Worm (Caenorhabditis elegans): ENCODE data around the gene T19C9.10.
"Not testable (repeated sequence)": the region's sequence is repeated elsewhere in the genome, so short reads cannot be mapped to it uniquely, and the experiment has no call there.

T19C9.10 gene

DNA sequence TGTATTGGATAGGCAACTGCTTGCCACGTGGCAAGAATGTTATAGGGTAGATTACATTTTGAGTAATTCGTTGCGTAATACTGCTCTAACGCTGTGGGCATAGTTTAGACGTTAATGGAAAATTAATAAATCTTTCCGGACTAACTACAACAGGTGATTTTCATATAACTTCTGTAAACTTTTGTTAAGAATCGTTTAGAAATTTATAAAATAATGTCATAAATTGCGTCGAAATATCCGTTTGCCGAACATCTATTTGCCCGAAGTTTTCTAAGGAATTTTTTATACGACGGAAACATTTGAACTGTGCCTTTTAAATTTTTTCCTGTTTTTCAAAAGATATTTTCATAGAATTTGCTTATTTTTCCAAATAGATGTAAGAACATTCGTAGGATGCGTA lies 10.3 kb upstream of the T19C9.10 start, which contains the start of gene srh-112:
TSS of gene srh-112 (minus strand) at position 101 of the 400 bp plus-strand sequence.
- TF ChIP-seq dao-5 (tag; optimal IDR thresholded peaks at IDR 0.05) (no peak), him-1 (tag; optimal IDR thresholded peaks at IDR 0.05) (no peak), W03F9.2 (tag; optimal IDR thresholded peaks at IDR 0.05) (no peak)

DNA sequence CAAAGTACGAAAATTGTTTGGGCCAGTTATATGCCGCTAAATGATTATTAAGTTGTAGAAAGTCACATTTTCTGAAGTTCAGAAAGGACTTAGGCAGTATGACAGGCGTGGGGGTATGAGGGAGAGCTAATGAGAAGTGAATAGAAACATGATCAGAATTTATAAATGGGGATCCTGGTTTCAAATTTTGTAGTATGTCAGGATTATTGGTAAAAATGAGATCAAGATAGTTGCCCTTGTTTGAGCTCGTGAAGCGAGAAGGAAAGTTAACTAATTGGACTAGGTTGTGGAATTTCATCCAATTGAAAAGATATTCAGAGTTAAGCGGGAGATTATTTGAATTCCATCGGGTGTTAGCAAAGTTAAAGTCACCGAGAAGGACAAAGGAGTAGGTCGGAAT lies 4.0 kb upstream of the T19C9.10 start:
- TF ChIP-seq W03F9.2 (tag; optimal IDR thresholded peaks at IDR 0.05) (no peak), dao-5 (tag; optimal IDR thresholded peaks at IDR 0.05) (no peak), him-1 (tag; optimal IDR thresholded peaks at IDR 0.05) (no peak)

ce11 chrV:17238799-17239198 lies 2.4 kb downstream of the T19C9.10 start, which contains the start of gene T19C9.8:
Gene T19C9.8 (plus strand): TSS chrV:17239097.
- TF ChIP-seq W03F9.2 (tag; optimal IDR thresholded peaks at IDR 0.05) (no peak), dao-5 (tag; optimal IDR thresholded peaks at IDR 0.05) (no peak), him-1 (tag; optimal IDR thresholded peaks at IDR 0.05) (no peak)

DNA sequence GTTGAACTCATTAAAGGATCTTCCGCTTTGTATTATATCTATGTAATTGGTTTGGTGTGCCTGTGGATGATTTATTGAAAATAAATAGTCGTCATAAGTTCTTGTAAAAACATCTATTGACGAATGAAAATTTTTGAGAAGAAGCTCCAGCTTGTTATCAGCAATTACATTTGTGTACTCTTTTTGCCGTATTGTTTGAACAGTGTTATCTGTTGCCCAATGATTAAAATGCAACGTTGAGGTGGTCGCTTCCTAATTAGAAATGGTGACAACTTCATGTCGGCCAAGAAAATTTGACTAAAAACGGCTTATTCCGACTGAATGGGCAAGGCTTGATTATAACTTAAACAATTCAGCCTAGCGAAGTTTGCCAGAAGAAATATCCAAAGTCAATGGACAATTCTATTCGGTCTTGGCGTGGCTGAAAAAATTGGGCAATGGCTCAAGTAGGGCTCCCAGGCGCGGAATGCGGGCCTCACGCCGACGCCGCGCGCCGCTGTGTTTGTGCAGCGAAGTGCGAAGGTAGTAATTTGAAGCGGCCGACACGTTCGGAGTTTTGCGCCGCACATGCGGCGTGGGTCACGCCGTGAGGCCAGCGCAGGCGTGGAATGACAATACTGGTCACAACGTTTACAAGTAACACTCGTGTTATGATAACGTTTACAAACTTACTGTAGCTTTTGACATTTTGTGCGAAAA lies 4.3 kb downstream of the T19C9.10 start:
- TF ChIP-seq dao-5 (tag; optimal IDR thresholded peaks at IDR 0.05) = no peak
- TF ChIP-seq him-1 (tag; optimal IDR thresholded peaks at IDR 0.05) = no peak

- TF ChIP-seq W03F9.2 (tag; optimal IDR thresholded peaks at IDR 0.05) (no peak), dao-5 (tag; optimal IDR thresholded peaks at IDR 0.05) (no peak), him-1 (tag; optimal IDR thresholded peaks at IDR 0.05) (no peak)
Measured at ce11 chrV:17241278-17241661, 4.9 kb downstream of the T19C9.10 start.

ce11 chrV:17242552-17242951 lies 6.2 kb downstream of the T19C9.10 start, which contains the start of gene Y68A4B.3:
Gene Y68A4B.3 (minus strand): TSS chrV:17242652.
- TF ChIP-seq him-1 (tag; optimal IDR thresholded peaks at IDR 0.05) = no peak
- no peak for TF ChIP-seq W03F9.2 (tag; optimal IDR thresholded peaks at IDR 0.05)
- TF ChIP-seq dao-5 (tag; optimal IDR thresholded peaks at IDR 0.05) = no peak

DNA sequence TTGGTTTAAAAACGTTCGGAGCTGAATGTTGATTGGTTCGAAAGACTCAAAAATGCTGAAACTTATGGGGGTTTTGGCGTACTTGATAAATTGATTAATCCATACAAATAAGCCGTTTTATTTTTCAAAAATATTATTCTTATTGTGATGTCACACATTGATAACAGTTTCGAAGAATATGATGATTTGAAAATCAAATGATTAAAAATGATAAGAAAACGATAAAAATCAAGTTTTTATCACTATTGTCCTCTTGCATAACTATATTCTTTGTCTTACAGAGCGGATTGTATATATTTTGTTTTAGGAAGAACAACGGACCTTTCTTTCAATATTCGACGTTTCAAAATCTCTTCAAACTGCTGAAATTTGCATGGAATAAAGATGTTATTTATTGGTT lies 6.6 kb downstream of the T19C9.10 start:
- TF ChIP-seq dao-5 (tag; optimal IDR thresholded peaks at IDR 0.05) (no peak), him-1 (tag; optimal IDR thresholded peaks at IDR 0.05) (no peak), W03F9.2 (tag; optimal IDR thresholded peaks at IDR 0.05) (no peak)

DNA sequence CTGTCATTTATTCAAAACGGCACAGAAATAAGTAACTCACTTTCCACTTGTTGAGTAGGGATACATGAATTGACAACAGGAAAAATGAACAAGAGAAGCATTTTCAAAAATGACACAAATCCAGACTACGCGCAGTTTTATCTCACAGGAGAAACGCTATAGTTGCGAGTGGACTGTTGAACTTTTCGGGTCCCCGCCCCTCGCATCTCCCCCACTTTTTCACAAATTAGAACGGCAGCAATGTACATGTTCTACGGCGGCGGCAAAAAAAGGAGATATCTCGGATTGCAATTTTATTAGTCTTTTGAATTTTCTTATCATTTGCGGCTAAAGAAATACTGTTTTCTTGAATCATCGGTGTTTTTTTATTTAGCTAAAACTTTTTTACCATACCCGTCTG lies 9.0 kb downstream of the T19C9.10 start, which contains the start of gene clec-242:
TSS of gene clec-242 (minus strand) at position 101 of the 400 bp plus-strand sequence.
- TF ChIP-seq W03F9.2 (tag; optimal IDR thresholded peaks at IDR 0.05) (no peak), dao-5 (tag; optimal IDR thresholded peaks at IDR 0.05) (no peak), him-1 (tag; optimal IDR thresholded peaks at IDR 0.05) (no peak)

DNA sequence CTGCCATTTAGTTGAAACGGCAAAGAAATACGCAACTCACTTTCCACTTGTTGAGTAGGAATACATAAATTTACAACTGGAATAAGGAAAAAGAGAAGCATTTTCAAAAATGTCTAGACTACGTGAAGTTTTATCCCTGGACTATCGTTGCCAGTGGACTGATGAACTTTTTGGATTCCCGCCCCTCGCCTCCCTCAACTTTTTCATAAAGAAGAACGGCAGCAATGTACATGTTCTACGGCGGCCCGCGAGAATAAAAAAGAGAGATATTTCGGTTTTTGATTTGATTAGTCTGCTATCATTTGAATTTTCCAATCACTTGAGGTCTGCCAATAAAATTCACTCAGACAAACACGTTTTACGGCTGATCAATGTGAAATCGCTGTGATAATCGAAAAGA lies 12.5 kb downstream of the T19C9.10 start, which contains the start of gene clec-243:
TSS of gene clec-243 (minus strand) at position 101 of the 400 bp plus-strand sequence.
- TF ChIP-seq him-1 (tag; optimal IDR thresholded peaks at IDR 0.05) (no peak), dao-5 (tag; optimal IDR thresholded peaks at IDR 0.05) (no peak), W03F9.2 (tag; optimal IDR thresholded peaks at IDR 0.05) (no peak)

DNA sequence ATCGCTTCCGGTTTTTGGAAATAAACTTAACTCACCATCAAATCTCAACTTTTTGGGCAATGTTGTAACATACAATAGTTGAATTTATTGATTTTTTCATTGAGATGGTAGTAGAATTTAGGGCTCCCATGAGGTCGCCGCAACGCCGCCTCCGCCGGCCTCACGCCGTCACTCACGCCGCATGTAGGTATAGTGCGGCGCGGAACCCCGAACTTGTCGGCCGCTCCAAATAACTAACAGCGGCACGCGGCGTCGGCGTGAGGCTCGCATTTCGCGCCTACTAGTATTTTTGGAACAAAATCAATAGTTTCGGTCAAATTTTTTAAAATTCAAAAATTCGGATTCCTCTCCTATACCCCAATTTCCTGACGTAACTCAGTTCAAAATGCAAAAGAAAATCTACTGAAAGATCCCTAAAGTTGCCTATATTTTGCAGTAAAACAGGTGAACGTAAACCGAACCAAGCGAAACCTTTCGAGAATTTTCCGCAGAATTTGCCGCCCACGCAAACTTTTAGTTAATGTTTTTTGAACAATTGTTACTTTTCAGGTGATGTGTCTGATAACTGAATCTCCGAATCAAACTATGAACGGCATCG lies 15.1 kb downstream of the T19C9.10 start, which contains the start of gene Y61B8A.6:
TSS of gene Y61B8A.6 (plus strand) at position 548 of the 598 bp plus-strand sequence.
- TF ChIP-seq him-1 (tag; optimal IDR thresholded peaks at IDR 0.05) (no peak), dao-5 (tag; optimal IDR thresholded peaks at IDR 0.05) (no peak), W03F9.2 (tag; optimal IDR thresholded peaks at IDR 0.05) (no peak)

- TF ChIP-seq him-1, W03F9.2, dao-5 (tag; optimal IDR thresholded peaks at IDR 0.05): not testable (repeated sequence)
Measured at ce11 chrV:17255028-17255427, 18.6 kb downstream of the T19C9.10 start, which contains the start of gene srh-116. Gene srh-116 (minus strand): TSS chrV:17255128.

ce11 chrV:17255454-17255853 lies 19.1 kb downstream of the T19C9.10 start, which contains the start of gene srh-115:
Gene srh-115 (plus strand): TSS chrV:17255754.
- TF ChIP-seq him-1 (tag; optimal IDR thresholded peaks at IDR 0.05) (no peak), W03F9.2 (tag; optimal IDR thresholded peaks at IDR 0.05) (no peak), dao-5 (tag; optimal IDR thresholded peaks at IDR 0.05) (no peak)

DNA sequence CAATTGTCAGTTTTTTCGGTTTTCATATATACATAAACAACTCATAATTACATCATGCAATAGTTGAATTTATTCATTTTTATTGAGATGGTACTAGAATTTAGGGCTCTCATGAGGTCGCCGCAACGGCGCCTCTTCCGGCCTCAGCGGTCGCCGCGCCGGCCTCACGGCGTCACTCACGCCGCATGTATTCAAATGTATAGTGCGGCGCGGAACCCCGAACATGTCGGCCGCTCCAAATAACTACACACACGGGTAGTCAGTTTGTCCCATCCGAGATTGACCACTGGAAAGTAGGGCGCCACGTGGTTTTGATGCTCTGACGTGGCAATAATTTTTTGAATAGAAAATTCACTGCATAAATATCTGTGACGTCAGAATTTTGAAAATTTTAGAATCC lies 21.2 kb downstream of the T19C9.10 start:
- TF ChIP-seq him-1 (tag; optimal IDR thresholded peaks at IDR 0.05) = no peak
- TF ChIP-seq W03F9.2 (tag; optimal IDR thresholded peaks at IDR 0.05) = no peak
- no peak for TF ChIP-seq dao-5 (tag; optimal IDR thresholded peaks at IDR 0.05)

- no peak for TF ChIP-seq dao-5 (tag; optimal IDR thresholded peaks at IDR 0.05)
- TF ChIP-seq him-1 (tag; optimal IDR thresholded peaks at IDR 0.05) = no peak
- no peak for TF ChIP-seq W03F9.2 (tag; optimal IDR thresholded peaks at IDR 0.05)
Measured at ce11 chrV:17258244-17258643, 21.9 kb downstream of the T19C9.10 start.

Measured in whole organism, L4/young adult.